Worm (Caenorhabditis elegans): ENCODE results near the gene srx-133.

DNA sequence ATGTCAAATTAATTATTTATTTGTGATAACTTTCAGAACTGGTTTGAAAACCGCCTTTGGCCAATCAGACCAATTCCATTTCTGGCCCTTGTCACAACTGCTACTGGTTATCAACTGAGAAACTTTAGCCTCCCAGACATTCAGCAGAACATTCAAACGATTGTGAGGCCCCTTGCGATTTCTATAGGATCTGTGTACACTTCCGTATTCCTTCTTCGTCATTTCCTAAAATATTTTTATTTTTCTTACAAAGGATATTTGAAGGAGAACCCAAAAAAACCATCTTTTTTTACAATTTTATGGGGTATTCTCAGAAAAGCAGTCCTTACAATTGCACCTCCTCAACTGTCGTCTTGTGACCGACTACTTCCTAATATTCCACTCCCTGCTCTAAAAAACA lies 24.8 kb downstream of the srx-133 start:
- TF ChIP-seq pha-4 (tag; optimal IDR thresholded peaks at IDR 0.05): no peak
- no peak for TF ChIP-seq tbx-7 (tag; optimal IDR thresholded peaks at IDR 0.05)
- TF ChIP-seq ets-4 (tag; optimal IDR thresholded peaks at IDR 0.05): no peak
- no peak for TF ChIP-seq hlh-6 (tag; optimal IDR thresholded peaks at IDR 0.05)
- no peak for TF ChIP-seq madf-2 (tag; optimal IDR thresholded peaks at IDR 0.05)
- TF ChIP-seq ama-1 (optimal IDR thresholded peaks at IDR 0.05): no peak
- no peak for TF ChIP-seq F13H6.1 (tag; optimal IDR thresholded peaks at IDR 0.05)
